Fruit fly (Drosophila melanogaster): ENCODE data around the gene EAChm.

DNA sequence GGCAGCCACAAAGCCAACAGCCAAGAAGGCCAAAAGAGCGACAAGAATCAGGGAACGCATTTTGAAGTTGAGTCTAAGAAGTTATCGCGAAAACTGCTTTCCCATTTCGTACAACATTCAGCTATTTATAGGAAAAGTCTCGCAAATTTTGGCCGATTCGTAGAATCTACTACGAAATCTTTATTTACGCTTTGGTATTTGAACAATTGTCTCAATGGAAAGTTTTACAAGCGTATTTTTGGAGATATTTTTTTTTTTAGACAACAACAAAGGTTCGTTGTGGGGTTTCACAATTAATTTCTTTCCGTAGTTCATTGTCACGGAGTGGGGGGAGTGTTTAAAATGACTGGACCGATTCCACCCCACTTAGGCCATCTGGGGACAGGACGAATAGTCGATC lies 3.9 kb upstream of the EAChm start, which contains the start of gene CG12310:
- TF ChIP-seq dmrt93B (GFP tag; optimal IDR thresholded peaks at IDR 0.05) (no peak), Jra (GFP tag; optimal IDR thresholded peaks at IDR 0.05) (no peak), sage (GFP tag; optimal IDR thresholded peaks at IDR 0.05) (no peak), Mio (GFP tag; optimal IDR thresholded peaks at IDR 0.05) (no peak)

Measured in whole organism, wandering third instar larva.